Worm (Caenorhabditis elegans): Measurements from ENCODE around the gene T02E9.6.

The T02E9.6 gene

DNA sequence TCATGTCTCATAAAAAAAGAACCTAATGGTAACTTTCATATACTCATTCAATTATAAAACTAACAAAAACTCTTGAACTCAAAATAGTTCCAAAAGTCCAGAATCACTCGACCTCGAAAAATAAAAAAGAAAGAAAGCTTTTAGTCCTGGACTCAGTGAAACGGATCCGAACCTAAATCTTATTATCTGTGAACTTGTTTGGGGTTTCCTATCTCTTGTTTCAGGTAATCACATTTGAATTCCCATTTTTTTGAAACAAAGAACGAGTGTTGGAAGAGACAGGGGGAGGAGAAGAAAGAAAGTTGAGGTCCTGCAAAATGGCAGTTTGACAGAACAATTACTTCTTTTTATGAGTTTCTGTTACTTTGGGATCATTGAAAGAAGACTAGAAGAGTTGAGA is 20.2 kb upstream of the T02E9.6 start:
- TF ChIP-seq attf-4 (tag; optimal IDR thresholded peaks at IDR 0.05) (no peak), ces-1 (GFP tag; optimal IDR thresholded peaks at IDR 0.05) (peak; percentile 75), zfp-2 (tag; optimal IDR thresholded peaks at IDR 0.05) (no peak), zag-1 (tag; optimal IDR thresholded peaks at IDR 0.05) (no peak)

ce11 chrV:11352893-11353292 is 18.8 kb upstream of the T02E9.6 start, which contains the start of gene npr-25:
TSS of gene npr-25 (minus strand) at chrV:11352993.
- TF ChIP-seq dpl-1 (GFP tag; optimal IDR thresholded peaks at IDR 0.05) = no peak
- TF ChIP-seq egl-43 (GFP tag; IDR thresholded peaks at IDR 0.05) = no peak
- TF ChIP-seq lin-39 (tag; optimal IDR thresholded peaks at IDR 0.05) = no peak
- TF ChIP-seq ceh-62 (tag; optimal IDR thresholded peaks at IDR 0.05) = no peak
- no peak for TF ChIP-seq lin-38 (GFP tag; IDR thresholded peaks at IDR 0.05)
- no peak for TF ChIP-seq daf-16 (GFP tag; optimal IDR thresholded peaks at IDR 0.05)
- TF ChIP-seq daf-16 (tag; optimal IDR thresholded peaks at IDR 0.05) = no peak
- TF ChIP-seq fos-1 (tag; optimal IDR thresholded peaks at IDR 0.05) = no peak
- no peak for TF ChIP-seq lir-3 (tag; optimal IDR thresholded peaks at IDR 0.05)
- no peak for TF ChIP-seq ZK337.2 (GFP tag; IDR thresholded peaks at IDR 0.05)
- no peak for TF ChIP-seq duxl-1 (tag; optimal IDR thresholded peaks at IDR 0.05; ENCODE audit: poor library complexity)
- TF ChIP-seq php-3 (GFP tag; IDR thresholded peaks at IDR 0.05) = no peak

DNA sequence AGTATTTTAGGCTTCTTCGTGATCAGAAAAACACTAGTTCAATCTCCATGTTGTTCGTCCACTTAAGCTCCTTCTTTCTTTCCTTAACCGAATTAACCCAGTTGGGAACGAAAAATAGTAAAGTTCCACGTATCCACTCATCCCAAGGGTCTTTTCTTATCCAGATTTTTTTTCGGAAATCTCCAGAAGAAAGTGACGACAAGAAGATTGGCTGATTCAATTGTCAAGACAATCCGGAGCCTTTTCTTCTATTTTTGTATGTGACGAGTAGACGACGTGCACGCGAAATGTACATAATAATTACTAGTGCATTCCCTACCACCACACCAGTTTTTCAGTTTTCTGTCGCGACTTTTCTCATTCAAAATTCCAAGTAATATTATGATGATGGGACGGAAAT is 17.2 kb upstream of the T02E9.6 start:
- TF ChIP-seq lin-1 (GFP tag; IDR thresholded peaks at IDR 0.05) (no peak), lin-13 (GFP tag; optimal IDR thresholded peaks at IDR 0.05) (no peak), lsy-2 (tag; optimal IDR thresholded peaks at IDR 0.05) (peak in 1 of 2 experiments; percentile 6), ces-1 (GFP tag; optimal IDR thresholded peaks at IDR 0.05) (peak; percentile 77), aly-2 (tag; optimal IDR thresholded peaks at IDR 0.05) (no peak), nhr-237 (tag; optimal IDR thresholded peaks at IDR 0.05) (no peak), T26A8.4 (GFP tag; IDR thresholded peaks at IDR 0.05) (no peak), hif-1 (tag; optimal IDR thresholded peaks at IDR 0.05) (no peak), fkh-10 (GFP tag; optimal IDR thresholded peaks at IDR 0.05) (peak; percentile 65)

- TF ChIP-seq nhr-10 (tag; optimal IDR thresholded peaks at IDR 0.05) (no peak), ZK337.2 (GFP tag; IDR thresholded peaks at IDR 0.05) (no peak), lin-38 (GFP tag; IDR thresholded peaks at IDR 0.05) (no peak), zag-1 (tag; optimal IDR thresholded peaks at IDR 0.05) (no peak), F10B5.3 (tag; optimal IDR thresholded peaks at IDR 0.05) (no peak), nhr-237 (tag; optimal IDR thresholded peaks at IDR 0.05) (no peak), nhr-41 (GFP tag; IDR thresholded peaks at IDR 0.05) (no peak), ama-1 (optimal IDR thresholded peaks at IDR 0.05) (no peak), fos-1 (tag; optimal IDR thresholded peaks at IDR 0.05) (no peak), ceh-62 (tag; optimal IDR thresholded peaks at IDR 0.05) (no peak), gei-8 (GFP tag; optimal IDR thresholded peaks at IDR 0.05) (no peak), ctbp-1 (GFP tag; IDR thresholded peaks at IDR 0.05) (no peak), aha-1 (tag) (no peak), cey-2 (tag; optimal IDR thresholded peaks at IDR 0.05; ENCODE audit: borderline replicate concordance, insufficient read depth) (no peak), snpc-1.2 (GFP tag; IDR thresholded peaks at IDR 0.05) (no peak), daf-8 (GFP tag; IDR thresholded peaks at IDR 0.05) (no peak), tag-97 (GFP tag; IDR thresholded peaks at IDR 0.05) (no peak)
Measured at ce11 chrV:11346912-11347311, 12.8 kb upstream of the T02E9.6 start, which contains the start of gene grl-7. TSS of gene grl-7 (minus strand) at chrV:11347012.

ce11 chrV:11344816-11345336 is 10.8 kb upstream of the T02E9.6 start:
- no peak for TF ChIP-seq nhr-6 (tag; optimal IDR thresholded peaks at IDR 0.05)
- TF ChIP-seq unc-62 (GFP tag; optimal IDR thresholded peaks at IDR 0.05 in 1 of 2) = peak in 1 of 2 experiments; percentile 74
- no peak for TF ChIP-seq unc-62 (tag; optimal IDR thresholded peaks at IDR 0.05)

All from whole organism, L4 larva.